Worm (Caenorhabditis elegans) whole organism, L2 larva: ENCODE data around the gene R02D5.10.
A peak's percentile ranks its signal among the peaks of the same experiment; 100 is the strongest.

Source experiments
- F13H6.1 ChIP-seq: sonication (generic microtip); optimal IDR thresholded peaks from 2 replicates; lab custom pipeline; 2016; ENCODE audit warnings: missing genetic modification characterization, missing compliant biosample characterization
- Y55F3AM.14 ChIP-seq: fragments of 200-800 bp; sonication (Bioruptor generic); optimal IDR thresholded peaks from 2 replicates; lab custom pipeline; 2018; ENCODE audit warnings: mild to moderate bottlenecking, missing genetic modification characterization, missing compliant biosample characterization
- ZK546.5 ChIP-seq: sonication (generic microtip); optimal IDR thresholded peaks from 2 replicates; lab custom pipeline; 2017; ENCODE audit warnings: missing biosample characterization, missing genetic modification characterization
- alr-1 ChIP-seq: fragments of 150-350 bp; optimal IDR thresholded peaks from 2 replicates; lab custom pipeline; 2014; ENCODE audit warnings: missing biosample characterization, missing genetic modification characterization
- aly-2 ChIP-seq: fragments of 150-350 bp; optimal IDR thresholded peaks from 2 replicates; lab custom pipeline; 2014; ENCODE audit warnings: missing biosample characterization, missing genetic modification characterization
- ama-1 ChIP-seq: fragments of 150-350 bp; optimal IDR thresholded peaks from 2 replicates; lab custom pipeline; 2018; ENCODE audit warnings: inconsistent platforms
- blmp-1 ChIP-seq: sonication (generic microtip); optimal IDR thresholded peaks from 2 replicates; lab custom pipeline; 2017; ENCODE audit warnings: missing genetic modification characterization, mild to moderate bottlenecking, missing compliant biosample characterization, antibody characterized with exemption, moderate library complexity; ENCODE audit not compliant: insufficient read depth
- ceh-16 ChIP-seq: fragments of 150-350 bp; optimal IDR thresholded peaks from 2 replicates; lab custom pipeline; 2014; ENCODE audit warnings: missing biosample characterization, missing genetic modification characterization
- ceh-82 ChIP-seq: fragments of 150-350 bp; optimal IDR thresholded peaks from 2 replicates; lab custom pipeline; 2014; ENCODE audit warnings: missing biosample characterization, missing genetic modification characterization
- dmd-4 ChIP-seq: sonication (generic microtip); optimal IDR thresholded peaks from 2 replicates; lab custom pipeline; 2017; ENCODE audit warnings: missing biosample characterization, missing genetic modification characterization
- egl-27 ChIP-seq: sonication (generic microtip); optimal IDR thresholded peaks from 3 replicates; lab custom pipeline; 2017; ENCODE audit warnings: missing biosample characterization, missing genetic modification reagents, missing genetic modification characterization
- elt-1 ChIP-seq: fragments of 150-350 bp; optimal IDR thresholded peaks from 2 replicates; lab custom pipeline; 2014; ENCODE audit warnings: missing biosample characterization, missing genetic modification characterization
- elt-3 ChIP-seq: sonication (generic microtip); optimal IDR thresholded peaks from 2 replicates; lab custom pipeline; 2017; ENCODE audit warnings: missing biosample characterization, missing genetic modification characterization
- fos-1 ChIP-seq: fragments of 150-350 bp; optimal IDR thresholded peaks from 2 replicates; lab custom pipeline; 2014; ENCODE audit warnings: missing biosample characterization, missing genetic modification characterization
- gmeb-1 ChIP-seq: fragments of 150-350 bp; optimal IDR thresholded peaks from 2 replicates; lab custom pipeline; 2014; ENCODE audit warnings: missing biosample characterization, missing genetic modification characterization
- lin-13 ChIP-seq: fragments of 150-350 bp; optimal IDR thresholded peaks from 2 replicates; lab custom pipeline; 2014; ENCODE audit warnings: missing biosample characterization, missing genetic modification reagents, missing genetic modification characterization
- lsy-2 ChIP-seq, 2 experiments: fragments of 150-350 bp in 1 of 2; sonication (generic microtip) in 1 of 2; optimal IDR thresholded peaks; 2 replicates each; lab custom pipeline; 2014 to 2017; ENCODE audit warnings: missing biosample characterization in 2 of 2, missing genetic modification characterization in 2 of 2
- mab-5 ChIP-seq: fragments of 150-350 bp; optimal IDR thresholded peaks from 2 replicates; lab custom pipeline; 2014; ENCODE audit warnings: missing biosample characterization, missing genetic modification characterization
- mdl-1 ChIP-seq, 2 experiments: fragments of 150-350 bp in 1 of 2; sonication (generic microtip) in 1 of 2; optimal IDR thresholded peaks; 2 replicates each; lab custom pipeline; 2017; ENCODE audit warnings: missing biosample characterization in 2 of 2, missing genetic modification characterization in 2 of 2
- nhr-10 ChIP-seq: sonication (generic microtip); optimal IDR thresholded peaks from 2 replicates; lab custom pipeline; 2017; ENCODE audit warnings: missing biosample characterization, missing genetic modification characterization
- nhr-129 ChIP-seq: fragments of 150-350 bp; optimal IDR thresholded peaks from 2 replicates; lab custom pipeline; 2014; ENCODE audit warnings: missing biosample characterization, missing genetic modification characterization
- nhr-21 ChIP-seq: fragments of 150-350 bp; optimal IDR thresholded peaks from 2 replicates; lab custom pipeline; 2014; ENCODE audit warnings: missing biosample characterization, missing genetic modification characterization
- nhr-23 ChIP-seq: fragments of 150-350 bp; optimal IDR thresholded peaks from 2 replicates; lab custom pipeline; 2014; ENCODE audit warnings: missing biosample characterization, missing genetic modification reagents, missing genetic modification characterization
- nhr-25 ChIP-seq: fragments of 150-350 bp; sonication (generic microtip); optimal IDR thresholded peaks from 3 replicates; lab custom pipeline; 2014; ENCODE audit warnings: missing biosample characterization, missing genetic modification characterization
- nhr-77 ChIP-seq: fragments of 150-350 bp; optimal IDR thresholded peaks from 2 replicates; lab custom pipeline; 2014; ENCODE audit warnings: missing biosample characterization, missing genetic modification characterization
- sem-4 ChIP-seq: fragments of 150-350 bp; optimal IDR thresholded peaks from 2 replicates; lab custom pipeline; 2014; ENCODE audit warnings: missing biosample characterization, missing genetic modification reagents, missing genetic modification characterization
- skn-1 ChIP-seq: sonication (generic microtip); optimal IDR thresholded peaks from 2 replicates; lab custom pipeline; 2017; ENCODE audit warnings: missing biosample characterization, missing genetic modification characterization
- sma-3 ChIP-seq: sonication (generic microtip); optimal IDR thresholded peaks from 2 replicates; lab custom pipeline; 2016; ENCODE audit warnings: missing genetic modification reagents, missing genetic modification characterization, missing compliant biosample characterization
- sma-9 ChIP-seq, 2 experiments: fragments of 150-350 bp in 1 of 2; sonication (generic microtip) in 1 of 2; optimal IDR thresholded peaks; 2 replicates each; lab custom pipeline; 2014 to 2016; ENCODE audit warnings: missing genetic modification characterization in 2 of 2, mild to moderate bottlenecking in 1 of 2, missing biosample characterization in 1 of 2, missing compliant biosample characterization in 1 of 2, missing genetic modification reagents in 1 of 2, moderate library complexity in 1 of 2
- snpc-4 ChIP-seq: fragments of 150-350 bp; optimal IDR thresholded peaks from 2 replicates; lab custom pipeline; 2014; ENCODE audit warnings: missing biosample characterization, missing genetic modification characterization
- unc-39 ChIP-seq: fragments of 150-350 bp; optimal IDR thresholded peaks from 2 replicates; lab custom pipeline; 2014; ENCODE audit warnings: missing biosample characterization, missing genetic modification characterization
- zag-1 ChIP-seq: fragments of 150-350 bp; optimal IDR thresholded peaks from 2 replicates; lab custom pipeline; 2014; ENCODE audit warnings: missing biosample characterization, missing genetic modification characterization
- ztf-1 ChIP-seq: fragments of 200-800 bp; sonication (Bioruptor generic); conservative IDR thresholded peaks from 2 replicates; pipeline ENCODE4 v1.3.6; 2022; ENCODE audit warnings: missing genetic modification characterization, missing compliant biosample characterization
- ztf-4 ChIP-seq: fragments of 150-350 bp; optimal IDR thresholded peaks from 2 replicates; lab custom pipeline; 2014; ENCODE audit warnings: missing biosample characterization, missing genetic modification characterization

Gene R02D5.10

ce11 chrV:14506713-14507675 lies 24.9 kb downstream of the R02D5.10 start:
- TF ChIP-seq nhr-23 = peak; percentile 98
- peak; percentile 94 for TF ChIP-seq sma-9 (GFP tag; optimal IDR thresholded peaks at IDR 0.05; lab: Kevin White, UChicago)
- no peak for TF ChIP-seq sma-9 (tag; optimal IDR thresholded peaks at IDR 0.05; lab: Kevin White, UChicago)
- TF ChIP-seq F13H6.1 = no peak
- TF ChIP-seq snpc-4 = no peak
- peak; percentile 100 for TF ChIP-seq elt-1 (tag; lab: Kevin White, UChicago)
- peak; percentile 84 for TF ChIP-seq egl-27 (tag; lab: Kevin White, UChicago)
- peak; percentile 84 for TF ChIP-seq nhr-25
- TF ChIP-seq lsy-2 (tag; optimal IDR thresholded peaks at IDR 0.05; lab: Kevin White, UChicago) = peak in 1 of 2 experiments; percentile 15
- TF ChIP-seq ceh-16 = peak; percentile 100
- TF ChIP-seq blmp-1 (tag; lab: Kevin White, UChicago) = peak; percentile 90
- TF ChIP-seq sem-4 (tag; lab: Kevin White, UChicago) = peak; percentile 60
- TF ChIP-seq nhr-77 (tag; lab: Kevin White, UChicago) = no peak
- no peak for TF ChIP-seq nhr-129 (tag; lab: Kevin White, UChicago)
- no peak for TF ChIP-seq nhr-21 (tag; lab: Kevin White, UChicago)
- TF ChIP-seq, all 48 proteins: peak for 9

- TF ChIP-seq unc-39 (no peak), blmp-1 (tag; lab: Kevin White, UChicago) (peak; percentile 88)
These were observed 26.0 kb downstream of the R02D5.10 start, which contains the start of gene R02D5.1 for ce11 chrV:14508005-14508521. Gene R02D5.1 (plus strand): TSS chrV:14508249.

- TF ChIP-seq nhr-77 (tag; lab: Kevin White, UChicago) (no peak), ama-1 (lab: Kevin White, UChicago) (no peak), aly-2 (tag; lab: Kevin White, UChicago) (no peak)
These were observed 26.5 kb downstream of the R02D5.10 start for ce11 chrV:14508556-14508955.

- no peak for TF ChIP-seq elt-1 (tag; lab: Kevin White, UChicago)
- no peak for TF ChIP-seq mab-5
- TF ChIP-seq ztf-1 (GFP tag; lab: Robert Waterston, UW) = no peak
- no peak for TF ChIP-seq zag-1 (tag; lab: Kevin White, UChicago)
- peak; percentile 42 for TF ChIP-seq nhr-129 (tag; lab: Kevin White, UChicago)
- TF ChIP-seq nhr-21 (tag; lab: Kevin White, UChicago) = peak; percentile 72
- no peak for TF ChIP-seq dmd-4
- TF ChIP-seq nhr-10 (tag; lab: Kevin White, UChicago) = no peak
- no peak for TF ChIP-seq alr-1 (tag; lab: Kevin White, UChicago)
- peak; percentile 88 for TF ChIP-seq sma-9 (GFP tag; optimal IDR thresholded peaks at IDR 0.05; lab: Kevin White, UChicago)
- no peak for TF ChIP-seq sma-9 (tag; optimal IDR thresholded peaks at IDR 0.05; lab: Kevin White, UChicago)
- TF ChIP-seq Y55F3AM.14 (GFP tag; lab: Kevin White, UChicago) = no peak
- peak; percentile 20 for TF ChIP-seq fos-1 (tag; lab: Kevin White, UChicago)
- no peak for TF ChIP-seq ama-1 (lab: Kevin White, UChicago)
- no peak for TF ChIP-seq gmeb-1 (tag; lab: Kevin White, UChicago)
- peak; percentile 95 for TF ChIP-seq sma-3 (GFP tag; lab: Kevin White, UChicago)
- no peak for TF ChIP-seq lin-13 (GFP tag; lab: Kevin White, UChicago)
- TF ChIP-seq sem-4 (tag; lab: Kevin White, UChicago) = peak; percentile 49
- no peak for TF ChIP-seq nhr-77 (tag; lab: Kevin White, UChicago)
- peak; percentile 9 for TF ChIP-seq egl-27 (tag; lab: Kevin White, UChicago)
- TF ChIP-seq nhr-25 = peak; percentile 87
- no peak for TF ChIP-seq elt-3
- peak; percentile 97 for TF ChIP-seq blmp-1 (tag; lab: Kevin White, UChicago)
- TF ChIP-seq mdl-1 (tag; optimal IDR thresholded peaks at IDR 0.05; lab: Kevin White, UChicago) = peak; percentile 37 to 82
These were observed 28.7 kb downstream of the R02D5.10 start, which contains the start of gene R02D5.9 for ce11 chrV:14510746-14511145. Gene R02D5.9 (minus strand): TSS chrV:14511123.

- no peak for TF ChIP-seq skn-1 (tag; lab: Kevin White, UChicago)
- TF ChIP-seq ceh-16 = no peak
- no peak for TF ChIP-seq nhr-129 (tag; lab: Kevin White, UChicago)
- no peak for TF ChIP-seq ZK546.5 (tag; lab: Kevin White, UChicago)
- no peak for TF ChIP-seq elt-3
- no peak for TF ChIP-seq mab-5
- no peak for TF ChIP-seq nhr-10 (tag; lab: Kevin White, UChicago)
- no peak for TF ChIP-seq nhr-77 (tag; lab: Kevin White, UChicago)
- TF ChIP-seq lin-13 (GFP tag; lab: Kevin White, UChicago) = no peak
- TF ChIP-seq elt-1 (tag; lab: Kevin White, UChicago) = no peak
- TF ChIP-seq aly-2 (tag; lab: Kevin White, UChicago) = no peak
- no peak for TF ChIP-seq ceh-82 (tag; lab: Kevin White, UChicago)
- no peak for TF ChIP-seq Y55F3AM.14 (GFP tag; lab: Kevin White, UChicago)
- TF ChIP-seq ztf-4 (tag; lab: Kevin White, UChicago) = no peak
- TF ChIP-seq nhr-25 = no peak
- TF ChIP-seq F13H6.1 = no peak
- TF ChIP-seq, all 48 proteins: peak for 0
These were observed 35.9 kb downstream of the R02D5.10 start, which contains the start of gene R02D5.6 for ce11 chrV:14518010-14518409. Gene R02D5.6 (minus strand): TSS chrV:14518110.
